Fruit fly (Drosophila melanogaster) whole organism, embryonic: ENCODE data around the gene Mbs.
A peak's percentile ranks its signal among the peaks of the same experiment; 100 is the strongest.

Experiments used
- Adf1 ChIP-seq: fragments of 200-800 bp; sonication (Bioruptor generic); IDR thresholded peaks from 2 replicates; pipeline ENCODE4 v1.3.6; 2022; ENCODE audit warnings: missing biosample characterization, missing genetic modification characterization
- Aef1 ChIP-seq: fragments of 200-800 bp; sonication (Bioruptor generic); IDR thresholded peaks from 3 replicates; pipeline ENCODE4 v1.3.6; 2022; ENCODE audit warnings: missing biosample characterization, missing genetic modification characterization
- Blimp-1 ChIP-seq: fragments of 200-800 bp; sonication (Bioruptor generic); optimal IDR thresholded peaks from 3 replicates; lab custom pipeline; 2018; ENCODE audit warnings: missing biosample characterization, missing genetic modification characterization, mild to moderate bottlenecking, moderate library complexity, missing genetic modification reagents
- CG10543 ChIP-seq: fragments of 200-800 bp; sonication (Bioruptor generic); optimal IDR thresholded peaks from 3 replicates; lab custom pipeline; 2017; ENCODE audit warnings: missing biosample characterization, mild to moderate bottlenecking, missing genetic modification characterization, moderate library complexity
- CG10654 ChIP-seq: fragments of 200-800 bp; sonication (Bioruptor generic); optimal IDR thresholded peaks from 2 replicates; lab custom pipeline; 2016; ENCODE audit warnings: missing biosample characterization, missing genetic modification characterization
- CG11695 ChIP-seq: fragments of 200-800 bp; sonication (Bioruptor generic); IDR thresholded peaks from 3 replicates; pipeline ENCODE4 v1.3.6; 2022; ENCODE audit warnings: missing biosample characterization, missing genetic modification characterization
- CG13287 ChIP-seq: fragments of 200-800 bp; sonication (Bioruptor generic); IDR thresholded peaks from 2 replicates; pipeline ENCODE4 v1.3.6; 2022; ENCODE audit warnings: missing biosample characterization, missing genetic modification characterization; ENCODE audit not compliant: partially characterized antibody
- CG13775 ChIP-seq: fragments of 200-800 bp; sonication (Bioruptor generic); optimal IDR thresholded peaks from 3 replicates; lab custom pipeline; 2017; ENCODE audit warnings: missing biosample characterization, mild to moderate bottlenecking, missing genetic modification characterization
- CG14860 ChIP-seq: fragments of 200-800 bp; sonication (Bioruptor generic); IDR thresholded peaks from 3 replicates; pipeline ENCODE4 v1.3.6; 2022; ENCODE audit warnings: missing biosample characterization, missing genetic modification characterization; ENCODE audit not compliant: partially characterized antibody
- CG18262 ChIP-seq: fragments of 200-800 bp; optimal IDR thresholded peaks from 3 replicates; lab custom pipeline; 2019; ENCODE audit warnings: missing biosample characterization, mild to moderate bottlenecking, missing genetic modification characterization, moderate library complexity
- CG18619 ChIP-seq: fragments of 200-800 bp; sonication (Bioruptor generic); optimal IDR thresholded peaks from 3 replicates; lab custom pipeline; 2017; ENCODE audit warnings: missing biosample characterization, mild to moderate bottlenecking, missing genetic modification characterization
- CG2202 ChIP-seq: fragments of 200-800 bp; sonication (Bioruptor generic); optimal IDR thresholded peaks from 2 replicates; lab custom pipeline; 2018; ENCODE audit warnings: missing biosample characterization, mild to moderate bottlenecking, missing genetic modification characterization
- CG2712 ChIP-seq: fragments of 200-800 bp; optimal IDR thresholded peaks from 3 replicates; lab custom pipeline; 2019; ENCODE audit warnings: missing biosample characterization, mild to moderate bottlenecking, missing genetic modification characterization, moderate library complexity
- CG31365 ChIP-seq: fragments of 200-800 bp; sonication (Bioruptor generic); optimal IDR thresholded peaks from 2 replicates; lab custom pipeline; 2018; ENCODE audit warnings: missing biosample characterization, mild to moderate bottlenecking, missing genetic modification characterization
- CG32532 ChIP-seq: fragments of 200-800 bp; sonication (Bioruptor generic); IDR thresholded peaks from 2 replicates; pipeline ENCODE4 v1.3.6; 2022; ENCODE audit warnings: missing biosample characterization, missing genetic modification characterization
- CG3281 ChIP-seq: fragments of 200-800 bp; sonication (Bioruptor generic); optimal IDR thresholded peaks from 3 replicates; lab custom pipeline; 2017; ENCODE audit warnings: missing biosample characterization, mild to moderate bottlenecking, missing genetic modification characterization
- CG34224 ChIP-seq: fragments of 200-800 bp; sonication (Bioruptor generic); IDR thresholded peaks from 3 replicates; pipeline ENCODE4 v1.3.6; 2022; ENCODE audit warnings: missing biosample characterization, missing genetic modification characterization; ENCODE audit not compliant: partially characterized antibody
- CG34376 ChIP-seq: fragments of 200-800 bp; sonication (Bioruptor generic); optimal IDR thresholded peaks from 2 replicates; lab custom pipeline; 2018; ENCODE audit warnings: missing biosample characterization, mild to moderate bottlenecking, missing genetic modification characterization
- CG6272 ChIP-seq: fragments of 200-800 bp; sonication (Bioruptor generic); IDR thresholded peaks from 2 replicates; pipeline ENCODE4 v1.3.6; 2022; ENCODE audit warnings: missing biosample characterization, missing genetic modification characterization
- CG6654 ChIP-seq: fragments of 200-800 bp; sonication (Bioruptor generic); optimal IDR thresholded peaks from 2 replicates; lab custom pipeline; 2017; ENCODE audit warnings: missing biosample characterization, mild to moderate bottlenecking, missing genetic modification characterization
- D ChIP-seq, 2 experiments: fragments of 200-800 bp in 1 of 2; fragments of >200 bp in 1 of 2; sonication (Bioruptor generic) in 1 of 2; optimal IDR thresholded peaks; 2 replicates in 1 of 2; 3 replicates in 1 of 2; lab custom pipeline; 2017; ENCODE audit warnings: mild to moderate bottlenecking in 1 of 2, missing biosample characterization in 1 of 2, missing genetic modification characterization in 1 of 2, missing genetic modification reagents in 1 of 2
- Dll ChIP-seq: fragments of 200-800 bp; sonication (Bioruptor generic); IDR thresholded peaks from 4 replicates; pipeline ENCODE4 v1.3.6; 2022; ENCODE audit warnings: missing biosample characterization, missing genetic modification characterization; ENCODE audit not compliant: partially characterized antibody
- HLH54F ChIP-seq: fragments of 200-800 bp; sonication (Bioruptor generic); optimal IDR thresholded peaks from 3 replicates; lab custom pipeline; 2016; ENCODE audit warnings: missing biosample characterization, missing genetic modification characterization
- Hmr ChIP-seq: fragments of 200-800 bp; sonication (Bioruptor generic); optimal IDR thresholded peaks from 3 replicates; lab custom pipeline; 2017; ENCODE audit warnings: mild to moderate bottlenecking, missing biosample characterization, missing genetic modification reagents, missing genetic modification characterization
- Hr39 ChIP-seq: fragments of >200 bp; optimal IDR thresholded peaks from 2 replicates; lab custom pipeline; 2017
- Hr51 ChIP-seq, 2 experiments: fragments of 200-800 bp; sonication (Bioruptor generic); optimal IDR thresholded peaks; 2 replicates in 1 of 2; 3 replicates in 1 of 2; lab custom pipeline; 2016 to 2018; ENCODE audit warnings: missing biosample characterization in 2 of 2, missing genetic modification characterization in 2 of 2, mild to moderate bottlenecking in 1 of 2, moderate library complexity in 1 of 2
- Nf-YB ChIP-seq: fragments of 200-800 bp; sonication (Bioruptor generic); optimal IDR thresholded peaks from 3 replicates; lab custom pipeline; 2019; ENCODE audit warnings: missing biosample characterization, mild to moderate bottlenecking, missing genetic modification characterization, moderate library complexity
- Six4 ChIP-seq: fragments of 200-800 bp; sonication (Bioruptor generic); optimal IDR thresholded peaks from 2 replicates; lab custom pipeline; 2016; ENCODE audit warnings: missing biosample characterization, missing genetic modification characterization
- Usf ChIP-seq: fragments of 200-800 bp; sonication (Bioruptor generic); optimal IDR thresholded peaks from 2 replicates; lab custom pipeline; 2017; ENCODE audit warnings: missing genotype, missing biosample characterization, missing genetic modification characterization
- Vsx1 ChIP-seq: fragments of 200-800 bp; sonication (Bioruptor generic); optimal IDR thresholded peaks from 2 replicates; lab custom pipeline; 2017; ENCODE audit warnings: missing biosample characterization, mild to moderate bottlenecking, missing genetic modification characterization, missing genetic modification reagents
- bab2 ChIP-seq: fragments of 200-800 bp; sonication (Bioruptor generic); optimal IDR thresholded peaks from 2 replicates; lab custom pipeline; 2016; ENCODE audit warnings: missing biosample characterization, missing genetic modification characterization
- chinmo ChIP-seq: fragments of 200-800 bp; sonication (Bioruptor generic); IDR thresholded peaks from 4 replicates; pipeline ENCODE4 v1.3.6; 2022; ENCODE audit warnings: missing biosample characterization, missing genetic modification characterization; ENCODE audit not compliant: partially characterized antibody
- disco-r ChIP-seq: fragments of 200-800 bp; sonication (Bioruptor generic); optimal IDR thresholded peaks from 2 replicates; lab custom pipeline; 2016; ENCODE audit warnings: missing biosample characterization, missing genetic modification characterization
- exex ChIP-seq: fragments of 200-800 bp; sonication (Bioruptor generic); optimal IDR thresholded peaks from 4 replicates; lab custom pipeline; 2018; ENCODE audit warnings: missing biosample characterization, mild to moderate bottlenecking, missing genetic modification characterization, moderate library complexity
- eyg ChIP-seq: fragments of 200-800 bp; sonication (Bioruptor generic); optimal IDR thresholded peaks from 3 replicates; lab custom pipeline; 2016; ENCODE audit warnings: missing biosample characterization, missing genetic modification characterization
- fd96Cb ChIP-seq: fragments of 200-800 bp; sonication (Bioruptor generic); optimal IDR thresholded peaks from 2 replicates; lab custom pipeline; 2018; ENCODE audit warnings: missing biosample characterization, mild to moderate bottlenecking, missing genetic modification characterization, moderate library complexity
- gce ChIP-seq: fragments of 200-800 bp; sonication (Bioruptor generic); IDR thresholded peaks from 3 replicates; pipeline ENCODE4 v1.3.6; 2022; ENCODE audit warnings: missing biosample characterization, missing genetic modification characterization
- inv ChIP-seq: fragments of 200-800 bp; sonication (Bioruptor generic); IDR thresholded peaks from 2 replicates; pipeline ENCODE4 v1.3.6; 2022; ENCODE audit warnings: missing biosample characterization, missing genetic modification characterization; ENCODE audit not compliant: partially characterized antibody
- jumu ChIP-seq: fragments of 200-800 bp; sonication (Bioruptor generic); optimal IDR thresholded peaks from 3 replicates; lab custom pipeline; 2016; ENCODE audit warnings: missing biosample characterization, missing genetic modification characterization
- nau ChIP-seq: fragments of 200-800 bp; sonication (Bioruptor generic); optimal IDR thresholded peaks from 3 replicates; lab custom pipeline; 2017; ENCODE audit warnings: missing biosample characterization, mild to moderate bottlenecking, missing genetic modification characterization, missing genetic modification reagents
- otp ChIP-seq: fragments of 200-800 bp; sonication (Bioruptor generic); IDR thresholded peaks from 3 replicates; pipeline ENCODE4, ENCODE4 v1.3.6; 2022; ENCODE audit warnings: missing biosample characterization, missing genetic modification characterization
- pros ChIP-seq: fragments of 200-800 bp; sonication (Bioruptor generic); optimal IDR thresholded peaks from 3 replicates; lab custom pipeline; 2019; ENCODE audit warnings: missing biosample characterization, mild to moderate bottlenecking, missing genetic modification characterization, moderate library complexity
- pum ChIP-seq: fragments of 200-800 bp; sonication (Bioruptor generic); optimal IDR thresholded peaks from 2 replicates; lab custom pipeline; 2016; ENCODE audit warnings: missing biosample characterization, missing genetic modification characterization
- ro ChIP-seq: fragments of 200-800 bp; sonication (Bioruptor generic); IDR thresholded peaks from 2 replicates; pipeline ENCODE4 v1.3.6; 2022; ENCODE audit warnings: missing biosample characterization, missing genetic modification characterization
- sens-2 ChIP-seq: fragments of 200-800 bp; sonication (Bioruptor generic); IDR thresholded peaks from 2 replicates; pipeline ENCODE4 v1.3.6; 2022; ENCODE audit warnings: missing biosample characterization, missing genetic modification characterization
- ttk ChIP-seq: fragments of 200-800 bp; sonication (Bioruptor generic); IDR thresholded peaks from 2 replicates; pipeline ENCODE4 v2.1.2; 2022; ENCODE audit warnings: missing biosample characterization, missing genetic modification characterization
- vnd ChIP-seq: fragments of 200-800 bp; sonication (Bioruptor generic); IDR thresholded peaks from 3 replicates; pipeline ENCODE4 v1.3.6; 2022; ENCODE audit warnings: missing biosample characterization, missing genetic modification characterization; ENCODE audit not compliant: partially characterized antibody
- zfh1 ChIP-seq: fragments of 200-800 bp; sonication (Bioruptor generic); IDR thresholded peaks from 3 replicates; pipeline ENCODE4 v1.3.6; 2022; ENCODE audit warnings: missing biosample characterization, missing genetic modification characterization

The Mbs gene

DNA sequence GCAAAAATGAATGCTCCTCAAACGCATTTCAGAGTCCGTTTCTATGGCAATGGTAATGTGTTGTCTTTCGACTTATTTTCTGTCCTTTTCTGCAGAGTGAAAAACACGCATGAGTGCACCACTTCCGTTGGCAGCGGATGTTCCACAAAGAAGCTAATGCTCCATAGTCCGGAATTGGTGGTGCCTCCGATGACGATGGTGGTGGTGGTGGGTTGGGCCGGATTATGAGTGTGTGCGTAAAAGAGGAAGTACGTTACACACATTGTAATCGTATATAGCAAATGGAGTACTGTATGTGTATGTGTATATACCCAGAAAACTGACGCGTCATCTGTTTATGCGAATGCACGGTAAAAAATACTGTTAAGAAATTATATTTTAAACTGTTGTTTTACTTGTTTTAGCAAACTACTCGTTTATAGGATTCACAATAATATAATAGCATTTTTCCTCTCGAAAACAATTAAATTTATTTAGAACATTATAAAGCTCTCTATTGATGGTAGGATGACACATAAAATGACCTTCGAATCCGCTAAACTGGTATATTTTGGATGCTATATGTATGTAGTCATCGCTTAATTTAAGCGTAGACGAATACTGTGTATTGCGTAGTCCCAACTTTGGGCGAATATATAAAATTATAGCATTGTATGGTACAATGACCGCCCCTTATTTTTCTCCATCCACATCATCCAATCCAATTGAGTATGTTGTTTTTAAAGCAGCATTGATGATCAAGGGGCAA is 6.5 kb upstream of the Mbs start (continued):
- TF ChIP-seq inv (GFP tag; lab: Robert Waterston, UW) (no peak), gce (GFP tag; lab: Robert Waterston, UW) (peak; percentile 83; the same call in 2 of the 3 replicates), bab2 (GFP tag; lab: Kevin White, UChicago) (no peak), CG18619 (GFP tag; lab: Kevin White, UChicago) (no peak), otp (GFP tag; lab: Robert Waterston, UW) (no peak), Aef1 (GFP tag; lab: Robert Waterston, UW) (peak; percentile 34; the same call in 2 of the 3 replicates), ttk (peak; percentile 27; the same call in 1 of the 2 replicates), chinmo (GFP tag; lab: Robert Waterston, UW) (peak; percentile 83; the same call in 2 of the 4 replicates), CG34376 (GFP tag; lab: Kevin White, UChicago) (no peak), Vsx1 (GFP tag; lab: Kevin White, UChicago) (no peak), Hr39 (lab: Kevin White, UChicago) (no peak), CG31365 (tag; lab: Kevin White, UChicago) (no peak), fd96Cb (peak; percentile 51), CG18262 (peak; percentile 71), CG10654 (GFP tag; lab: Kevin White, UChicago) (no peak), zfh1 (GFP tag; lab: Robert Waterston, UW) (peak; percentile 51; the same call in 2 of the 3 replicates), CG13287 (no peak), pum (no peak), ro (GFP tag; lab: Robert Waterston, UW) (no peak), eyg (GFP tag; lab: Kevin White, UChicago) (no peak), CG2712 (tag; lab: Kevin White, UChicago) (peak; percentile 62), CG13775 (GFP tag; lab: Kevin White, UChicago) (no peak), CG6272 (no peak), Hr51 (GFP tag; optimal IDR thresholded peaks at IDR 0.05; lab: Kevin White, UChicago) (peak in 1 of 2 experiments; percentile 73), nau (GFP tag; lab: Kevin White, UChicago) (no peak), CG3281 (GFP tag; lab: Kevin White, UChicago) (peak; percentile 27), exex (tag; lab: Kevin White, UChicago) (no peak), D (optimal IDR thresholded peaks at IDR 0.05; lab: Kevin White, UChicago) (peak; percentile 72), D (GFP tag; optimal IDR thresholded peaks at IDR 0.05; lab: Kevin White, UChicago) (peak; percentile 46), pros (GFP tag; lab: Kevin White, UChicago) (peak; percentile 90), Usf (GFP tag; lab: Kevin White, UChicago) (no peak), Six4 (no peak), CG14860 (GFP tag; lab: Robert Waterston, UW) (no peak), CG32532 (GFP tag; lab: Robert Waterston, UW) (peak; percentile 71), CG11695 (GFP tag; lab: Robert Waterston, UW) (peak; percentile 73), Hmr (GFP tag; lab: Kevin White, UChicago) (peak; percentile 59), Adf1 (no peak), disco-r (GFP tag; lab: Kevin White, UChicago) (no peak), Blimp-1 (peak; percentile 18), Nf-YB (GFP tag; lab: Kevin White, UChicago) (no peak), sens-2 (0 out of 2 replicates have a peak, but pooled peaks have one; percentile 33), CG34224 (GFP tag; lab: Robert Waterston, UW) (no peak; the same call in 2 of the 3 replicates), vnd (GFP tag; lab: Robert Waterston, UW) (no peak), Dll (GFP tag; lab: Robert Waterston, UW) (no peak), CG2202 (tag; lab: Kevin White, UChicago) (peak; percentile 10), CG6654 (GFP tag; lab: Kevin White, UChicago) (peak; percentile 4), CG10543 (GFP tag; lab: Kevin White, UChicago) (no peak), jumu (no peak), HLH54F (no peak)
